Fruit fly (Drosophila melanogaster): ENCODE measurements around the gene CG32669.

Gene CG32669

DNA sequence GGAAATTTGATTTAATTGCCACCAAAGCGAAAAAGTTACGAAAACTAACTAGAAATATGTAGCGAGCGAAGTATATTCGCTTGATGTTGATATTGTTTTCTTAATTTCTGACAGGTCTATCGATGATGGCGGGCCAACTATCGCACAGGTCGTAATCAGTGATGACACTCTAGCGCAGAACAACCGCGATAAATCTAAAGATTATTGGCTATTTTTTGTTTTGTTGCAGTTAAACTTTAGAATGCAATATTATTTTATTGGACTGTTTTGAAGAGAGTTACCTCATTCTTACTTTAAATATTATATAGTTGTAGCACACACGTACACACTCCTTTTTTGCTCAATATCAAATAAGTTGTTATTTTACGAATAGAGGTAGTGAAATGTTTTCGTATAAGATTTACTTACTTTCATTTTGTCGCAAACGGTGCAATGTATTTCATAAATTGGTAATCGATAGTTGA lies 2.1 kb upstream of the CG32669 start, which contains the start of gene sbr (continued):
- TF ChIP-seq Gug (GFP tag; IDR thresholded peaks at IDR 0.05) (no peak), emc (GFP tag; optimal IDR thresholded peaks at IDR 0.05) (no peak), ewg (GFP tag; optimal IDR thresholded peaks at IDR 0.05) (no peak), Ptx1 (GFP tag; IDR thresholded peaks at IDR 0.05) (no peak), MESR4 (GFP tag; optimal IDR thresholded peaks at IDR 0.05) (no peak), bigmax (GFP tag; optimal IDR thresholded peaks at IDR 0.05) (no peak), Dip3 (GFP tag; optimal IDR thresholded peaks at IDR 0.05) (no peak), CG13424 (tag; optimal IDR thresholded peaks at IDR 0.05) (peak; percentile 22), disco-r (GFP tag; optimal IDR thresholded peaks at IDR 0.05) (no peak), CG4820 (GFP tag; optimal IDR thresholded peaks at IDR 0.05) (no peak), CG30403 (GFP tag; optimal IDR thresholded peaks at IDR 0.05) (peak; percentile 42), slou (GFP tag; optimal IDR thresholded peaks at IDR 0.05) (no peak), CG16813 (GFP tag; IDR thresholded peaks at IDR 0.05; ENCODE audit: partially characterized antibody) (peak; percentile 87), dimm (GFP tag; IDR thresholded peaks at IDR 0.05) (no peak), cad (GFP tag; optimal IDR thresholded peaks at IDR 0.05) (no peak), croc (GFP tag; conservative IDR thresholded peaks at IDR 0.05) (no peak), CG34224 (GFP tag; IDR thresholded peaks at IDR 0.05; ENCODE audit: partially characterized antibody) (peak; percentile 74), Mrtf (GFP tag; IDR thresholded peaks at IDR 0.05) (no peak), CG34376 (GFP tag; optimal IDR thresholded peaks at IDR 0.05) (no peak), lov (optimal IDR thresholded peaks at IDR 0.05) (no peak), lov (GFP tag; IDR thresholded peaks at IDR 0.05) (no peak), CG10462 (GFP tag; optimal IDR thresholded peaks at IDR 0.05) (no peak), gcm2 (GFP tag; optimal IDR thresholded peaks at IDR 0.05) (no peak), CG1832 (GFP tag; optimal IDR thresholded peaks at IDR 0.05) (no peak), CG12942 (GFP tag; optimal IDR thresholded peaks at IDR 0.05) (no peak), cas (GFP tag; IDR thresholded peaks at IDR 0.05) (no peak), CG32772 (GFP tag; IDR thresholded peaks at IDR 0.05) (no peak), wdn (GFP tag; IDR thresholded peaks at IDR 0.05) (no peak), CG17359 (tag; optimal IDR thresholded peaks at IDR 0.05) (no peak), da (GFP tag; optimal IDR thresholded peaks at IDR 0.05) (no peak), CG11398 (GFP tag; optimal IDR thresholded peaks at IDR 0.05) (no peak), az2 (GFP tag; optimal IDR thresholded peaks at IDR 0.05) (no peak), CG14860 (GFP tag; IDR thresholded peaks at IDR 0.05; ENCODE audit: partially characterized antibody) (peak; percentile 68), Sin3A (optimal IDR thresholded peaks at IDR 0.05) (peak; percentile 65), CG7928 (GFP tag; optimal IDR thresholded peaks at IDR 0.05) (no peak), CG12155 (GFP tag; optimal IDR thresholded peaks at IDR 0.05) (no peak), grn (GFP tag; optimal IDR thresholded peaks at IDR 0.05) (no peak), ranshi (GFP tag; IDR thresholded peaks at IDR 0.05) (no peak), pita (GFP tag; optimal IDR thresholded peaks at IDR 0.05) (no peak), Nf-YB (GFP tag; optimal IDR thresholded peaks at IDR 0.05) (no peak), ttk (GFP tag; IDR thresholded peaks at IDR 0.05) (no peak), dm (GFP tag; optimal IDR thresholded peaks at IDR 0.05) (no peak), jigr1 (GFP tag; IDR thresholded peaks at IDR 0.05) (no peak), pb (GFP tag; optimal IDR thresholded peaks at IDR 0.05) (no peak), sima (GFP tag; optimal IDR thresholded peaks at IDR 0.05) (no peak), pros (GFP tag; optimal IDR thresholded peaks at IDR 0.05) (no peak), br (optimal IDR thresholded peaks at IDR 0.05) (no peak), Atf-2 (GFP tag; optimal IDR thresholded peaks at IDR 0.05) (no peak), inv (GFP tag; IDR thresholded peaks at IDR 0.05; ENCODE audit: partially characterized antibody) (peak; percentile 78), hth (optimal IDR thresholded peaks at IDR 0.05) (no peak), abd-A (tag; optimal IDR thresholded peaks at IDR 0.05) (no peak), CG2129 (GFP tag; IDR thresholded peaks at IDR 0.05; ENCODE audit: partially characterized antibody) (peak; percentile 27; the same call in 1 of the 2 replicates), CG15269 (tag; optimal IDR thresholded peaks at IDR 0.05) (no peak), CG3838 (GFP tag; optimal IDR thresholded peaks at IDR 0.05) (no peak)

All from whole organism, embryonic.